Worm (Caenorhabditis elegans): ENCODE data around the gene lurp-3.

Gene lurp-3

ce11 chrV:13413301-13413700, 42.2 kb upstream of the lurp-3 start:
- no peak for TF ChIP-seq ztf-3 (GFP tag; optimal IDR thresholded peaks at IDR 0.05)
- no peak for TF ChIP-seq aptf-2 (GFP tag; conservative IDR thresholded peaks at IDR 0.05)
- TF ChIP-seq die-1 (tag; optimal IDR thresholded peaks at IDR 0.05), result no peak
- no peak for TF ChIP-seq F57A8.1 (GFP tag; optimal IDR thresholded peaks at IDR 0.05)
- no peak for TF ChIP-seq ztf-6 (GFP tag; IDR thresholded peaks at IDR 0.05)
- TF ChIP-seq lin-35 (GFP tag; optimal IDR thresholded peaks at IDR 0.05), result no peak
- TF ChIP-seq ama-1 (optimal IDR thresholded peaks at IDR 0.05), result no peak
- TF ChIP-seq ama-1 (GFP tag; optimal IDR thresholded peaks at IDR 0.05), result no peak
- no peak for TF ChIP-seq T07F8.4 (tag; optimal IDR thresholded peaks at IDR 0.05)
- TF ChIP-seq F10E7.11 (tag; optimal IDR thresholded peaks at IDR 0.05), result no peak
- TF ChIP-seq ccch-3 (GFP tag; optimal IDR thresholded peaks at IDR 0.05), result no peak

ce11 chrV:13414585-13414984, 41.0 kb upstream of the lurp-3 start, which contains the start of gene cut-2:
cut-2 (plus strand) TSS chrV:13414949.
- TF ChIP-seq rec-8 (tag; optimal IDR thresholded peaks at IDR 0.05), result no peak
- TF ChIP-seq unc-130 (GFP tag; optimal IDR thresholded peaks at IDR 0.05), result no peak
- no peak for TF ChIP-seq F39B2.1 (GFP tag; IDR thresholded peaks at IDR 0.05)
- TF ChIP-seq dox-1 (GFP tag; IDR thresholded peaks at IDR 0.05), result no peak
- TF ChIP-seq C17E4.6 (GFP tag; IDR thresholded peaks at IDR 0.05), result no peak

ce11 chrV:13415462-13415861, 40.1 kb upstream of the lurp-3 start:
- TF ChIP-seq F39B2.1 (GFP tag; IDR thresholded peaks at IDR 0.05) (no peak), nfyb-1 (GFP tag; IDR thresholded peaks at IDR 0.05) (0 out of 2 replicates have a peak, but pooled peaks have one; percentile 48), ceh-58 (GFP tag; IDR thresholded peaks at IDR 0.05) (no peak), attf-3 (GFP tag; conservative IDR thresholded peaks at IDR 0.05) (no peak), hmg-20 (GFP tag; IDR thresholded peaks at IDR 0.05) (no peak), egrh-3 (GFP tag; IDR thresholded peaks at IDR 0.05) (peak; percentile 98), xnd-1 (tag; optimal IDR thresholded peaks at IDR 0.05) (no peak), F33H1.4 (GFP tag; IDR thresholded peaks at IDR 0.05) (no peak), ceh-40 (GFP tag; IDR thresholded peaks at IDR 0.05) (no peak), ZK185.1 (tag; optimal IDR thresholded peaks at IDR 0.05; ENCODE audit: poor library complexity, severe bottlenecking) (no peak), unc-130 (GFP tag; optimal IDR thresholded peaks at IDR 0.05) (no peak), F55B11.4 (tag; optimal IDR thresholded peaks at IDR 0.05; ENCODE audit: borderline replicate concordance, insufficient read depth) (no peak), ztf-18 (tag; optimal IDR thresholded peaks at IDR 0.05) (no peak), die-1 (tag; optimal IDR thresholded peaks at IDR 0.05) (no peak), lin-26 (GFP tag; IDR thresholded peaks at IDR 0.05) (no peak), D2030.7 (GFP tag; IDR thresholded peaks at IDR 0.05) (no peak), Y53G8AR.9 (GFP tag; conservative IDR thresholded peaks at IDR 0.05) (no peak), B0035.1 (tag; optimal IDR thresholded peaks at IDR 0.05) (no peak), aptf-2 (GFP tag; conservative IDR thresholded peaks at IDR 0.05) (no peak), Y95B8A.8 (GFP tag; IDR thresholded peaks at IDR 0.05) (no peak), lsy-27 (tag; optimal IDR thresholded peaks at IDR 0.05; ENCODE audit: borderline replicate concordance, insufficient read depth) (no peak), zim-3 (tag; optimal IDR thresholded peaks at IDR 0.05) (peak; percentile 30), nhr-179 (tag; optimal IDR thresholded peaks at IDR 0.05) (no peak), egl-44 (GFP tag; IDR thresholded peaks at IDR 0.05) (no peak), ztf-6 (GFP tag; IDR thresholded peaks at IDR 0.05) (no peak), madf-6 (GFP tag; IDR thresholded peaks at IDR 0.05) (no peak), hlh-26 (GFP tag; conservative IDR thresholded peaks at IDR 0.05) (0 out of 2 replicates have a peak, but pooled peaks have one; percentile 42), athp-1 (tag; optimal IDR thresholded peaks at IDR 0.05) (no peak), pha-4 (tag; optimal IDR thresholded peaks at IDR 0.05) (no peak), T07F8.4 (tag; optimal IDR thresholded peaks at IDR 0.05) (no peak), gei-17 (GFP tag; optimal IDR thresholded peaks at IDR 0.05) (no peak), ama-1 (optimal IDR thresholded peaks at IDR 0.05) (no peak), ama-1 (GFP tag; optimal IDR thresholded peaks at IDR 0.05) (no peak), sptf-2 (GFP tag; optimal IDR thresholded peaks at IDR 0.05) (no peak), mes-4 (tag; optimal IDR thresholded peaks at IDR 0.05) (peak; percentile 53), hrde-1 (tag; optimal IDR thresholded peaks at IDR 0.05; ENCODE audit: borderline replicate concordance) (no peak)
